Worm (Caenorhabditis elegans) whole organism, mixed stage, embryonic: Measurements from ENCODE around the gene Y17D7B.10.

Source experiments
- elt-3 ChIP-seq: fragments of 150-350 bp; optimal IDR thresholded peaks from 2 replicates; lab custom pipeline; 2014; ENCODE audit warnings: missing biosample characterization, missing genetic modification characterization
- nhr-76 ChIP-seq: sonication (generic microtip); optimal IDR thresholded peaks from 2 replicates; lab custom pipeline; 2017; ENCODE audit warnings: missing biosample characterization, missing genetic modification characterization
- pha-4 ChIP-seq: fragments of 150-350 bp; optimal IDR thresholded peaks from 2 replicates; lab custom pipeline; 2018; ENCODE audit warnings: missing biosample characterization, missing genetic modification reagents, missing genetic modification characterization

ce11 chrV:18737646-18738045 lies 45.9 kb upstream of the Y17D7B.10 start:
- TF ChIP-seq nhr-76 (tag; lab: Kevin White, UChicago) = no peak
- no peak for TF ChIP-seq elt-3
- TF ChIP-seq pha-4 (tag; lab: Kevin White, UChicago) = no peak
